Worm (Caenorhabditis elegans) whole organism, L4 larva: ENCODE data around the gene srw-135.

Experiments used
- aly-2 ChIP-seq: sonication (generic microtip); optimal IDR thresholded peaks from 2 replicates; lab custom pipeline; 2018; ENCODE audit warnings: missing biosample characterization, missing genetic modification characterization
- ceh-28 ChIP-seq: fragments of 150-350 bp; optimal IDR thresholded peaks from 2 replicates; lab custom pipeline; 2014; ENCODE audit warnings: missing biosample characterization, missing genetic modification reagents, missing genetic modification characterization
- ceh-62 ChIP-seq: sonication (generic microtip); optimal IDR thresholded peaks from 2 replicates; lab custom pipeline; 2017; ENCODE audit warnings: missing biosample characterization, missing genetic modification characterization
- ces-1 ChIP-seq: fragments of 150-350 bp; sonication (generic microtip); optimal IDR thresholded peaks from 4 replicates; lab custom pipeline; 2014; ENCODE audit warnings: missing biosample characterization, missing genetic modification reagents, missing genetic modification characterization
- dmd-6 ChIP-seq: fragments of 200-800 bp; sonication (Bioruptor generic); IDR thresholded peaks from 2 replicates; pipeline ENCODE4 v1.3.6; 2022; ENCODE audit warnings: missing genetic modification reagents, missing genetic modification characterization, missing compliant biosample characterization
- lin-38 ChIP-seq: fragments of 200-800 bp; sonication (Bioruptor generic); IDR thresholded peaks from 2 replicates; pipeline ENCODE4 v1.3.6; 2022; ENCODE audit warnings: missing genetic modification reagents, missing genetic modification characterization, missing compliant biosample characterization
- lin-39 ChIP-seq: fragments of 150-350 bp; optimal IDR thresholded peaks from 2 replicates; lab custom pipeline; 2014; ENCODE audit warnings: missing biosample characterization, missing genetic modification reagents, missing genetic modification characterization
- mep-1 ChIP-seq: fragments of 150-350 bp; sonication (generic microtip); optimal IDR thresholded peaks from 3 replicates; lab custom pipeline; 2014; ENCODE audit warnings: missing biosample characterization, missing genetic modification characterization
- nhr-10 ChIP-seq: fragments of 150-350 bp; optimal IDR thresholded peaks from 2 replicates; lab custom pipeline; 2014; ENCODE audit warnings: missing biosample characterization, missing genetic modification characterization
- nhr-28 ChIP-seq: fragments of 150-350 bp; optimal IDR thresholded peaks from 2 replicates; lab custom pipeline; 2014; ENCODE audit warnings: missing biosample characterization, missing genetic modification characterization
- unc-62 ChIP-seq, 3 experiments: fragments of 150-350 bp in 1 of 3; sonication (generic microtip); optimal IDR thresholded peaks in 2 of 3; peaks in 1 of 3; 1 replicate in 1 of 3; 2 replicates in 2 of 3; lab custom pipeline; 2014 to 2017; ENCODE audit warnings: missing biosample characterization in 3 of 3, missing genetic modification characterization in 3 of 3, missing genetic modification reagents in 3 of 3, missing genotype in 1 of 3

DNA sequence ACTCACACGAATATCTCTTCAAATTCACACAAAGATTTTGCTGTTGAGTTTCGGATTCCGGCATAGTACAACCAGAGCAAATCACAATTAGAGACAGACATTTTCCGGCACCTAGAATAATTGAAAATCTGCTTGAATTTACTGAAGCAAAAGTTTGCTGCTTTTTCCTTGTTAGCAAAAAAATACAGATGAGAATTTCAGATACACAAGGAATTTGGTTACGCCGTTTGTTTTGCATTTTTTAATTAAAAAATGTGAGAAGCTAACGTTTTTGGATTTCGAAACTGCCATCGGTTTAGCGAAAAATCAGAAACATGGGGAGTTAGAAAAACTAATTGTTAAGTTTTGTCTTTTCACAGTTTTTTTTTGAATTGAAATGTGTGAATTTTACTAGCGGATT lies 31.3 kb downstream of the srw-135 start, which contains the start of gene srw-118:
- TF ChIP-seq ceh-28 (tag; lab: Kevin White, UChicago) (no peak), nhr-10 (tag; lab: Kevin White, UChicago) (no peak), dmd-6 (no peak), ces-1 (no peak), lin-38 (GFP tag; lab: Robert Waterston, UW) (no peak), mep-1 (no peak), aly-2 (no peak), unc-62 (GFP tag; optimal IDR thresholded peaks at IDR 0.05 in 1 of 2; lab: Kevin White, UChicago) (no peak), unc-62 (tag; optimal IDR thresholded peaks at IDR 0.05; lab: Kevin White, UChicago) (no peak), lin-39 (tag; lab: Kevin White, UChicago) (no peak), nhr-28 (no peak), ceh-62 (tag; lab: Kevin White, UChicago) (no peak)
